Worm (Caenorhabditis elegans) whole organism, L1 larva: ENCODE data around the gene spon-1.
A peak's percentile ranks its signal among the peaks of the same experiment; 100 is the strongest.

Experiments
- C16A3.4 ChIP-seq: fragments of 150-350 bp; optimal IDR thresholded peaks from 2 replicates; lab custom pipeline; 2014; ENCODE audit warnings: missing biosample characterization, missing genetic modification characterization
- C34B4.2 ChIP-seq: sonication (generic microtip); optimal IDR thresholded peaks from 2 replicates; lab custom pipeline; 2017; ENCODE audit warnings: mild to moderate bottlenecking, missing genetic modification characterization, missing compliant biosample characterization
- F16B12.6 ChIP-seq: fragments of 150-350 bp; optimal IDR thresholded peaks from 2 replicates; lab custom pipeline; 2014; ENCODE audit warnings: missing biosample characterization, missing genetic modification characterization
- aly-2 ChIP-seq: fragments of 150-350 bp; optimal IDR thresholded peaks from 2 replicates; lab custom pipeline; 2014; ENCODE audit warnings: missing biosample characterization, missing genetic modification characterization
- ceh-63 ChIP-seq: fragments of 200-800 bp; sonication (Bioruptor generic); optimal IDR thresholded peaks from 2 replicates; lab custom pipeline; 2018; ENCODE audit warnings: mild to moderate bottlenecking, missing genetic modification characterization, missing compliant biosample characterization
- ceh-8 ChIP-seq: fragments of 200-800 bp; sonication (Bioruptor generic); optimal IDR thresholded peaks from 2 replicates; lab custom pipeline; 2018; ENCODE audit warnings: mild to moderate bottlenecking, missing genetic modification characterization, moderate library complexity, missing compliant biosample characterization
- ceh-82 ChIP-seq, 3 experiments: fragments of 150-350 bp in 1 of 3; sonication (generic microtip) in 2 of 3; optimal IDR thresholded peaks; 2 replicates each; lab custom pipeline; 2014 to 2017; ENCODE audit warnings: missing biosample characterization in 3 of 3, missing genetic modification characterization in 3 of 3
- ceh-88 ChIP-seq: fragments of 200-800 bp; sonication (Bioruptor generic); IDR thresholded peaks from 2 replicates; pipeline ENCODE4 v1.3.6; 2022; ENCODE audit warnings: missing genetic modification characterization, missing compliant biosample characterization
- ceh-90 ChIP-seq: sonication (generic microtip); optimal IDR thresholded peaks from 2 replicates; lab custom pipeline; 2016; ENCODE audit warnings: missing genetic modification characterization, missing compliant biosample characterization
- ces-1 ChIP-seq: fragments of 150-350 bp; optimal IDR thresholded peaks from 2 replicates; lab custom pipeline; 2014; ENCODE audit warnings: missing biosample characterization, missing genetic modification reagents, missing genetic modification characterization
- dpl-1 ChIP-seq, 3 experiments: fragments of 150-350 bp in 2 of 3; sonication (generic microtip) in 1 of 3; optimal IDR thresholded peaks; 2 replicates each; lab custom pipeline; 2014 to 2017; ENCODE audit warnings: missing biosample characterization in 3 of 3, missing genetic modification characterization in 3 of 3, missing genetic modification reagents in 3 of 3
- dsc-1 ChIP-seq: sonication (generic microtip); optimal IDR thresholded peaks from 2 replicates; lab custom pipeline; 2016; ENCODE audit warnings: mild to moderate bottlenecking, missing genetic modification characterization, missing compliant biosample characterization
- efl-1 ChIP-seq, 4 experiments: fragments of 150-350 bp; optimal IDR thresholded peaks in 3 of 4; peaks in 1 of 4; 1 replicate in 1 of 4; 2 replicates in 3 of 4; lab custom pipeline; 2014; ENCODE audit warnings: missing biosample characterization in 2 of 4, missing genetic modification characterization in 2 of 4, missing genetic modification reagents in 2 of 4
- egl-13 ChIP-seq: sonication (generic microtip); optimal IDR thresholded peaks from 2 replicates; lab custom pipeline; 2016; ENCODE audit warnings: missing genotype, missing genetic modification reagents, missing genetic modification characterization, missing compliant biosample characterization
- egl-27 ChIP-seq, 2 experiments: fragments of 150-350 bp in 1 of 2; sonication (generic microtip); optimal IDR thresholded peaks; 3 replicates each; lab custom pipeline; 2017 to 2018; ENCODE audit warnings: missing biosample characterization in 2 of 2, missing genetic modification characterization in 2 of 2, missing genetic modification reagents in 2 of 2
- elt-2 ChIP-seq: sonication (generic microtip); optimal IDR thresholded peaks from 2 replicates; lab custom pipeline; 2016; ENCODE audit warnings: missing genetic modification characterization, mild to moderate bottlenecking, inconsistent platforms, missing compliant biosample characterization, missing genetic modification reagents
- ets-5 ChIP-seq: fragments of 200-800 bp; sonication (Bioruptor generic); IDR thresholded peaks from 2 replicates; pipeline ENCODE4 v1.3.6; 2022; ENCODE audit warnings: missing genetic modification characterization, missing compliant biosample characterization
- fkh-10 ChIP-seq: sonication (generic microtip); optimal IDR thresholded peaks from 2 replicates; lab custom pipeline; 2017; ENCODE audit warnings: missing biosample characterization, missing genetic modification reagents, missing genetic modification characterization
- fkh-4 ChIP-seq: sonication (generic microtip); optimal IDR thresholded peaks from 2 replicates; lab custom pipeline; 2016; ENCODE audit warnings: missing compliant biosample characterization, missing genetic modification characterization, borderline replicate concordance
- fkh-8 ChIP-seq: sonication (generic microtip); optimal IDR thresholded peaks from 2 replicates; lab custom pipeline; 2016; ENCODE audit warnings: mild to moderate bottlenecking, missing genetic modification characterization, missing compliant biosample characterization
- fos-1 ChIP-seq: fragments of 150-350 bp; optimal IDR thresholded peaks from 2 replicates; lab custom pipeline; 2014; ENCODE audit warnings: missing biosample characterization, missing genetic modification characterization
- grh-1 ChIP-seq: fragments of 200-800 bp; sonication (Bioruptor generic); IDR thresholded peaks from 2 replicates; pipeline ENCODE4 v1.3.6; 2022; ENCODE audit warnings: missing genetic modification reagents, missing genetic modification characterization, missing compliant biosample characterization
- hlh-4 ChIP-seq: sonication (generic microtip); optimal IDR thresholded peaks from 2 replicates; lab custom pipeline; 2016; ENCODE audit warnings: mild to moderate bottlenecking, missing genetic modification characterization, missing compliant biosample characterization
- hpl-2 ChIP-seq: fragments of 150-350 bp; optimal IDR thresholded peaks from 2 replicates; lab custom pipeline; 2014; ENCODE audit warnings: missing biosample characterization, missing genetic modification reagents, missing genetic modification characterization
- lin-14 ChIP-seq: fragments of 200-800 bp; sonication (Bioruptor generic); optimal IDR thresholded peaks from 2 replicates; lab custom pipeline; 2018; ENCODE audit warnings: mild to moderate bottlenecking, missing genetic modification characterization, moderate library complexity, missing compliant biosample characterization
- lin-15B ChIP-seq: fragments of 150-350 bp; sonication (generic microtip); optimal IDR thresholded peaks from 3 replicates; lab custom pipeline; 2014; ENCODE audit warnings: missing biosample characterization, missing genetic modification characterization
- lin-35 ChIP-seq, 2 experiments: fragments of 150-350 bp; optimal IDR thresholded peaks; 2 replicates each; lab custom pipeline; 2014; ENCODE audit warnings: missing biosample characterization in 2 of 2, missing genetic modification characterization in 2 of 2, missing genetic modification reagents in 2 of 2
- lsy-2 ChIP-seq, 2 experiments: fragments of 150-350 bp; optimal IDR thresholded peaks; 2 replicates each; lab custom pipeline; 2014; ENCODE audit warnings: missing biosample characterization in 2 of 2, missing genetic modification characterization in 2 of 2
- mab-9 ChIP-seq: fragments of 200-800 bp; sonication (Bioruptor generic); IDR thresholded peaks from 2 replicates; pipeline ENCODE4 v1.3.6; 2022; ENCODE audit warnings: missing genetic modification reagents, missing genetic modification characterization, missing compliant biosample characterization
- mdl-1 ChIP-seq, 2 experiments: fragments of 150-350 bp; optimal IDR thresholded peaks; 2 replicates each; lab custom pipeline; 2014 to 2017; ENCODE audit warnings: missing biosample characterization in 2 of 2, missing genetic modification characterization in 2 of 2, inconsistent platforms in 1 of 2
- nhr-19 ChIP-seq: fragments of 200-800 bp; sonication (Bioruptor generic); conservative IDR thresholded peaks from 2 replicates; pipeline ENCODE4 v1.3.6; 2022; ENCODE audit warnings: missing genetic modification characterization, missing compliant biosample characterization
- nhr-20 ChIP-seq: sonication (generic microtip); optimal IDR thresholded peaks from 2 replicates; lab custom pipeline; 2016; ENCODE audit warnings: mild to moderate bottlenecking, missing genetic modification characterization, missing compliant biosample characterization
- nhr-237 ChIP-seq: fragments of 150-350 bp; optimal IDR thresholded peaks from 2 replicates; lab custom pipeline; 2014; ENCODE audit warnings: missing biosample characterization, missing genetic modification characterization
- nhr-28 ChIP-seq: fragments of 150-350 bp; optimal IDR thresholded peaks from 2 replicates; lab custom pipeline; 2014; ENCODE audit warnings: missing biosample characterization, missing genetic modification characterization
- nhr-77 ChIP-seq: fragments of 150-350 bp; optimal IDR thresholded peaks from 2 replicates; lab custom pipeline; 2014; ENCODE audit warnings: missing biosample characterization, missing genetic modification characterization
- nhr-84 ChIP-seq: sonication (generic microtip); optimal IDR thresholded peaks from 2 replicates; lab custom pipeline; 2017; ENCODE audit warnings: missing biosample characterization, missing genetic modification characterization
- nhr-85 ChIP-seq: sonication (generic microtip); peaks from one replicate; lab custom pipeline; 2016; ENCODE audit warnings: missing genetic modification characterization, inconsistent platforms, missing compliant biosample characterization
- pag-3 ChIP-seq: sonication (generic microtip); optimal IDR thresholded peaks from 2 replicates; lab custom pipeline; 2017; ENCODE audit warnings: missing genetic modification characterization, mild to moderate bottlenecking, missing compliant biosample characterization, antibody characterized with exemption, borderline replicate concordance; ENCODE audit not compliant: insufficient read depth
- pqm-1 ChIP-seq: sonication (generic microtip); optimal IDR thresholded peaks from 3 replicates; lab custom pipeline; 2017; ENCODE audit warnings: missing biosample characterization, missing genetic modification characterization
- skn-1 ChIP-seq: fragments of 150-350 bp; optimal IDR thresholded peaks from 2 replicates; lab custom pipeline; 2014; ENCODE audit warnings: missing biosample characterization, missing genetic modification characterization
- snpc-4 ChIP-seq: fragments of 150-350 bp; optimal IDR thresholded peaks from 2 replicates; lab custom pipeline; 2014; ENCODE audit warnings: missing biosample characterization, missing genetic modification characterization
- sptf-1 ChIP-seq: fragments of 150-350 bp; optimal IDR thresholded peaks from 2 replicates; lab custom pipeline; 2014; ENCODE audit warnings: missing biosample characterization, missing genetic modification characterization
- sup-37 ChIP-seq: fragments of 200-800 bp; sonication (Bioruptor generic); optimal IDR thresholded peaks from 2 replicates; lab custom pipeline; 2018; ENCODE audit warnings: mild to moderate bottlenecking, missing genetic modification characterization, missing compliant biosample characterization
- swsn-7 ChIP-seq: sonication (generic microtip); optimal IDR thresholded peaks from 2 replicates; lab custom pipeline; 2016; ENCODE audit warnings: missing genetic modification characterization, missing compliant biosample characterization
- tbx-2 ChIP-seq: sonication (generic microtip); optimal IDR thresholded peaks from 2 replicates; lab custom pipeline; 2016; ENCODE audit warnings: missing genetic modification characterization, missing compliant biosample characterization
- unc-30 ChIP-seq: sonication (generic microtip); optimal IDR thresholded peaks from 2 replicates; lab custom pipeline; 2017; ENCODE audit warnings: missing biosample characterization, missing genetic modification characterization
- unc-98 ChIP-seq: fragments of 200-800 bp; sonication (Bioruptor generic); IDR thresholded peaks from 2 replicates; pipeline ENCODE4 v1.3.6; 2022; ENCODE audit warnings: missing genetic modification characterization, missing compliant biosample characterization
- vab-15 ChIP-seq: sonication (generic microtip); optimal IDR thresholded peaks from 2 replicates; lab custom pipeline; 2017; ENCODE audit warnings: missing genotype, mild to moderate bottlenecking, missing genetic modification characterization, missing compliant biosample characterization
- zip-4 ChIP-seq: fragments of 200-800 bp; sonication (Bioruptor generic); optimal IDR thresholded peaks from 2 replicates; lab custom pipeline; 2018; ENCODE audit warnings: mild to moderate bottlenecking, missing genetic modification characterization, moderate library complexity, missing compliant biosample characterization
- ztf-11 ChIP-seq, 2 experiments: sonication (generic microtip); optimal IDR thresholded peaks; 2 replicates each; lab custom pipeline; 2016 to 2017; ENCODE audit warnings: missing genetic modification characterization in 2 of 2, missing biosample characterization in 1 of 2, missing compliant biosample characterization in 1 of 2
- ztf-4 ChIP-seq: fragments of 150-350 bp; optimal IDR thresholded peaks from 2 replicates; lab custom pipeline; 2014; ENCODE audit warnings: missing biosample characterization, missing genetic modification characterization

spon-1 gene

ce11 chrII:7111012-7111656 lies 5.2 kb upstream of the spon-1 start (continued):
- TF ChIP-seq efl-1 (optimal IDR thresholded peaks at IDR 0.05; lab: Kevin White, UChicago) = peak in 1 of 2 experiments; percentile 5
- TF ChIP-seq efl-1 (GFP tag; optimal IDR thresholded peaks at IDR 0.05 in 1 of 2; lab: Kevin White, UChicago) = no peak
- TF ChIP-seq dsc-1 (tag; lab: Kevin White, UChicago) = no peak
- no peak for TF ChIP-seq ceh-63 (GFP tag; lab: Kevin White, UChicago)
- peak in 2 of 3 experiments; percentile 20 to 44 for TF ChIP-seq ceh-82 (tag; optimal IDR thresholded peaks at IDR 0.05; lab: Kevin White, UChicago)
- no peak for TF ChIP-seq unc-30
- TF ChIP-seq dpl-1 (GFP tag; optimal IDR thresholded peaks at IDR 0.05; lab: Kevin White, UChicago) = no peak
- TF ChIP-seq nhr-28 = no peak
- TF ChIP-seq ceh-90 (tag; lab: Kevin White, UChicago) = no peak
- no peak for TF ChIP-seq nhr-85 (tag; lab: Kevin White, UChicago)
- TF ChIP-seq nhr-77 (tag; lab: Kevin White, UChicago) = no peak
- TF ChIP-seq ztf-11 (tag; optimal IDR thresholded peaks at IDR 0.05; lab: Kevin White, UChicago) = no peak
- TF ChIP-seq fkh-4 (tag; lab: Kevin White, UChicago) = no peak
- TF ChIP-seq C34B4.2 (tag; lab: Kevin White, UChicago) = no peak
- TF ChIP-seq hpl-2 (GFP tag; lab: Kevin White, UChicago) = no peak
- peak in 1 of 2 experiments; percentile 56 for TF ChIP-seq lsy-2 (tag; optimal IDR thresholded peaks at IDR 0.05; lab: Kevin White, UChicago)
- no peak for TF ChIP-seq swsn-7 (tag; lab: Kevin White, UChicago)
- no peak for TF ChIP-seq mab-9 (GFP tag; lab: Robert Waterston, UW)
- no peak for TF ChIP-seq fos-1 (tag; lab: Kevin White, UChicago)
- TF ChIP-seq nhr-84 (tag; lab: Kevin White, UChicago) = no peak
- TF ChIP-seq zip-4 (GFP tag; lab: Kevin White, UChicago) = no peak
- TF ChIP-seq sptf-1 = no peak
- TF ChIP-seq ceh-8 = no peak
- no peak for TF ChIP-seq nhr-237 (tag; lab: Kevin White, UChicago)
- TF ChIP-seq elt-2 (tag; lab: Kevin White, UChicago) = no peak
- no peak for TF ChIP-seq ces-1 (GFP tag; lab: Kevin White, UChicago)
- no peak for TF ChIP-seq egl-13
- TF ChIP-seq skn-1 (tag; lab: Kevin White, UChicago) = no peak
- TF ChIP-seq fkh-10 (GFP tag; lab: Kevin White, UChicago) = peak; percentile 71
- TF ChIP-seq mdl-1 (tag; optimal IDR thresholded peaks at IDR 0.05; lab: Kevin White, UChicago) = no peak
- TF ChIP-seq nhr-20 (tag; lab: Kevin White, UChicago) = no peak
- TF ChIP-seq lin-35 (GFP tag; optimal IDR thresholded peaks at IDR 0.05; lab: Kevin White, UChicago) = no peak
- no peak for TF ChIP-seq egl-27 (tag; optimal IDR thresholded peaks at IDR 0.05; lab: Kevin White, UChicago)
- TF ChIP-seq tbx-2 = no peak
- no peak for TF ChIP-seq unc-98 (GFP tag; lab: Robert Waterston, UW)

- TF ChIP-seq sup-37 (GFP tag; lab: Kevin White, UChicago) (no peak), pqm-1 (tag; lab: Kevin White, UChicago) (no peak), pag-3 (tag; lab: Kevin White, UChicago) (no peak), fkh-8 (tag; lab: Kevin White, UChicago) (no peak), vab-15 (tag; lab: Kevin White, UChicago) (no peak), ets-5 (no peak), ceh-88 (no peak), sptf-1 (no peak), lin-14 (GFP tag; lab: Kevin White, UChicago) (no peak), F16B12.6 (tag; lab: Kevin White, UChicago) (peak; percentile 94), ceh-82 (tag; optimal IDR thresholded peaks at IDR 0.05; lab: Kevin White, UChicago) (peak; percentile 44 to 58 (median 44)), ceh-90 (tag; lab: Kevin White, UChicago) (no peak), lin-15B (tag; lab: Kevin White, UChicago) (peak; percentile 0), grh-1 (GFP tag; lab: Robert Waterston, UW) (no peak), C16A3.4 (tag; lab: Kevin White, UChicago) (peak; percentile 66), nhr-19 (GFP tag; lab: Robert Waterston, UW) (no peak), ztf-4 (no peak), snpc-4 (tag; lab: Kevin White, UChicago) (peak; percentile 23), aly-2 (peak; percentile 40), nhr-237 (tag; lab: Kevin White, UChicago) (no peak), hlh-4 (tag; lab: Kevin White, UChicago) (no peak), nhr-20 (tag; lab: Kevin White, UChicago) (peak; percentile 15), dpl-1 (GFP tag; optimal IDR thresholded peaks at IDR 0.05; lab: Kevin White, UChicago) (peak; percentile 21 to 69 (median 68))
Measured at ce11 chrII:7111657-7112049, 4.7 kb upstream of the spon-1 start, which contains the start of gene F10E7.5. Gene F10E7.5 (plus strand): TSS chrII:7111978.
